Worm (Caenorhabditis elegans) whole organism, L1 larva: ENCODE results near the gene ttll-15.
A peak's percentile ranks its signal among the peaks of the same experiment; 100 is the strongest.

Experiments used
- C16A3.4 ChIP-seq: fragments of 150-350 bp; optimal IDR thresholded peaks from 2 replicates; lab custom pipeline; 2014; ENCODE audit warnings: missing biosample characterization, missing genetic modification characterization
- C34B4.2 ChIP-seq: sonication (generic microtip); optimal IDR thresholded peaks from 2 replicates; lab custom pipeline; 2017; ENCODE audit warnings: mild to moderate bottlenecking, missing genetic modification characterization, missing compliant biosample characterization
- F16B12.6 ChIP-seq: fragments of 150-350 bp; optimal IDR thresholded peaks from 2 replicates; lab custom pipeline; 2014; ENCODE audit warnings: missing biosample characterization, missing genetic modification characterization
- Y116A8C.19 ChIP-seq: sonication (generic microtip); optimal IDR thresholded peaks from 2 replicates; lab custom pipeline; 2016; ENCODE audit warnings: missing compliant biosample characterization, missing genetic modification characterization, borderline replicate concordance
- blmp-1 ChIP-seq: fragments of 150-350 bp; optimal IDR thresholded peaks from 2 replicates; lab custom pipeline; 2014; ENCODE audit warnings: missing biosample characterization, missing genetic modification characterization
- ces-1 ChIP-seq: fragments of 150-350 bp; optimal IDR thresholded peaks from 2 replicates; lab custom pipeline; 2014; ENCODE audit warnings: missing biosample characterization, missing genetic modification reagents, missing genetic modification characterization
- dsc-1 ChIP-seq: sonication (generic microtip); optimal IDR thresholded peaks from 2 replicates; lab custom pipeline; 2016; ENCODE audit warnings: mild to moderate bottlenecking, missing genetic modification characterization, missing compliant biosample characterization
- egl-27 ChIP-seq, 2 experiments: fragments of 150-350 bp in 1 of 2; sonication (generic microtip); optimal IDR thresholded peaks; 3 replicates each; lab custom pipeline; 2017 to 2018; ENCODE audit warnings: missing biosample characterization in 2 of 2, missing genetic modification characterization in 2 of 2, missing genetic modification reagents in 2 of 2
- ets-5 ChIP-seq: fragments of 200-800 bp; sonication (Bioruptor generic); IDR thresholded peaks from 2 replicates; pipeline ENCODE4 v1.3.6; 2022; ENCODE audit warnings: missing genetic modification characterization, missing compliant biosample characterization
- fkh-4 ChIP-seq: sonication (generic microtip); optimal IDR thresholded peaks from 2 replicates; lab custom pipeline; 2016; ENCODE audit warnings: missing compliant biosample characterization, missing genetic modification characterization, borderline replicate concordance
- fkh-8 ChIP-seq: sonication (generic microtip); optimal IDR thresholded peaks from 2 replicates; lab custom pipeline; 2016; ENCODE audit warnings: mild to moderate bottlenecking, missing genetic modification characterization, missing compliant biosample characterization
- hlh-17 ChIP-seq: fragments of 200-800 bp; sonication (Bioruptor generic); optimal IDR thresholded peaks from 2 replicates; lab custom pipeline; 2018; ENCODE audit warnings: missing genetic modification characterization, mild to moderate bottlenecking, missing compliant biosample characterization, moderate library complexity, borderline replicate concordance
- hlh-4 ChIP-seq: sonication (generic microtip); optimal IDR thresholded peaks from 2 replicates; lab custom pipeline; 2016; ENCODE audit warnings: mild to moderate bottlenecking, missing genetic modification characterization, missing compliant biosample characterization
- hpl-2 ChIP-seq: fragments of 150-350 bp; optimal IDR thresholded peaks from 2 replicates; lab custom pipeline; 2014; ENCODE audit warnings: missing biosample characterization, missing genetic modification reagents, missing genetic modification characterization
- irx-1 ChIP-seq: sonication (generic microtip); optimal IDR thresholded peaks from 2 replicates; lab custom pipeline; 2016; ENCODE audit warnings: missing genetic modification characterization, missing compliant biosample characterization
- jun-1 ChIP-seq: fragments of 150-350 bp; optimal IDR thresholded peaks from 2 replicates; lab custom pipeline; 2014; ENCODE audit warnings: missing biosample characterization, missing genetic modification reagents, missing genetic modification characterization
- lin-13 ChIP-seq: fragments of 150-350 bp; optimal IDR thresholded peaks from 2 replicates; lab custom pipeline; 2014; ENCODE audit warnings: missing biosample characterization, missing genetic modification reagents, missing genetic modification characterization
- lin-14 ChIP-seq: fragments of 200-800 bp; sonication (Bioruptor generic); optimal IDR thresholded peaks from 2 replicates; lab custom pipeline; 2018; ENCODE audit warnings: mild to moderate bottlenecking, missing genetic modification characterization, moderate library complexity, missing compliant biosample characterization
- lin-15B ChIP-seq: fragments of 150-350 bp; sonication (generic microtip); optimal IDR thresholded peaks from 3 replicates; lab custom pipeline; 2014; ENCODE audit warnings: missing biosample characterization, missing genetic modification characterization
- lin-35 ChIP-seq, 2 experiments: fragments of 150-350 bp; optimal IDR thresholded peaks; 2 replicates each; lab custom pipeline; 2014; ENCODE audit warnings: missing biosample characterization in 2 of 2, missing genetic modification characterization in 2 of 2, missing genetic modification reagents in 2 of 2
- lin-39 ChIP-seq: fragments of 150-350 bp; optimal IDR thresholded peaks from 2 replicates; lab custom pipeline; 2014; ENCODE audit warnings: missing biosample characterization, missing genetic modification reagents, missing genetic modification characterization
- lsy-2 ChIP-seq, 2 experiments: fragments of 150-350 bp; optimal IDR thresholded peaks; 2 replicates each; lab custom pipeline; 2014; ENCODE audit warnings: missing biosample characterization in 2 of 2, missing genetic modification characterization in 2 of 2
- mab-9 ChIP-seq: fragments of 200-800 bp; sonication (Bioruptor generic); IDR thresholded peaks from 2 replicates; pipeline ENCODE4 v1.3.6; 2022; ENCODE audit warnings: missing genetic modification reagents, missing genetic modification characterization, missing compliant biosample characterization
- mep-1 ChIP-seq: fragments of 150-350 bp; optimal IDR thresholded peaks from 2 replicates; lab custom pipeline; 2014; ENCODE audit warnings: missing biosample characterization, missing genetic modification characterization
- nhr-11 ChIP-seq: fragments of 150-350 bp; optimal IDR thresholded peaks from 2 replicates; lab custom pipeline; 2014; ENCODE audit warnings: missing biosample characterization, missing genetic modification characterization
- nhr-20 ChIP-seq: sonication (generic microtip); optimal IDR thresholded peaks from 2 replicates; lab custom pipeline; 2016; ENCODE audit warnings: mild to moderate bottlenecking, missing genetic modification characterization, missing compliant biosample characterization
- nhr-28 ChIP-seq: fragments of 150-350 bp; optimal IDR thresholded peaks from 2 replicates; lab custom pipeline; 2014; ENCODE audit warnings: missing biosample characterization, missing genetic modification characterization
- nhr-47 ChIP-seq: sonication (generic microtip); optimal IDR thresholded peaks from 2 replicates; lab custom pipeline; 2016; ENCODE audit warnings: mild to moderate bottlenecking, missing genetic modification characterization, moderate library complexity, missing compliant biosample characterization
- nhr-76 ChIP-seq: sonication (generic microtip); optimal IDR thresholded peaks from 2 replicates; lab custom pipeline; 2017; ENCODE audit warnings: missing biosample characterization, missing genetic modification characterization
- nhr-84 ChIP-seq: sonication (generic microtip); optimal IDR thresholded peaks from 2 replicates; lab custom pipeline; 2017; ENCODE audit warnings: missing biosample characterization, missing genetic modification characterization
- nhr-85 ChIP-seq: sonication (generic microtip); peaks from one replicate; lab custom pipeline; 2016; ENCODE audit warnings: missing genetic modification characterization, inconsistent platforms, missing compliant biosample characterization
- pag-3 ChIP-seq: sonication (generic microtip); optimal IDR thresholded peaks from 2 replicates; lab custom pipeline; 2017; ENCODE audit warnings: missing genetic modification characterization, mild to moderate bottlenecking, missing compliant biosample characterization, antibody characterized with exemption, borderline replicate concordance; ENCODE audit not compliant: insufficient read depth
- pax-3 ChIP-seq: fragments of 200-800 bp; sonication (Bioruptor generic); optimal IDR thresholded peaks from 2 replicates; lab custom pipeline; 2018; ENCODE audit warnings: mild to moderate bottlenecking, missing genetic modification characterization, moderate library complexity, missing compliant biosample characterization
- pqm-1 ChIP-seq: sonication (generic microtip); optimal IDR thresholded peaks from 3 replicates; lab custom pipeline; 2017; ENCODE audit warnings: missing biosample characterization, missing genetic modification characterization
- rnt-1 ChIP-seq: sonication (generic microtip); optimal IDR thresholded peaks from 2 replicates; lab custom pipeline; 2016; ENCODE audit warnings: mild to moderate bottlenecking, missing genetic modification characterization, moderate library complexity, missing compliant biosample characterization
- snpc-4 ChIP-seq: fragments of 150-350 bp; optimal IDR thresholded peaks from 2 replicates; lab custom pipeline; 2014; ENCODE audit warnings: missing biosample characterization, missing genetic modification characterization
- snu-23 ChIP-seq: sonication (generic microtip); optimal IDR thresholded peaks from 2 replicates; lab custom pipeline; 2016; ENCODE audit warnings: missing genetic modification characterization, missing compliant biosample characterization
- sptf-1 ChIP-seq: fragments of 150-350 bp; optimal IDR thresholded peaks from 2 replicates; lab custom pipeline; 2014; ENCODE audit warnings: missing biosample characterization, missing genetic modification characterization
- sup-37 ChIP-seq: fragments of 200-800 bp; sonication (Bioruptor generic); optimal IDR thresholded peaks from 2 replicates; lab custom pipeline; 2018; ENCODE audit warnings: mild to moderate bottlenecking, missing genetic modification characterization, missing compliant biosample characterization
- tbx-2 ChIP-seq: sonication (generic microtip); optimal IDR thresholded peaks from 2 replicates; lab custom pipeline; 2016; ENCODE audit warnings: missing genetic modification characterization, missing compliant biosample characterization
- unc-130 ChIP-seq: fragments of 150-350 bp; optimal IDR thresholded peaks from 2 replicates; lab custom pipeline; 2017; ENCODE audit warnings: missing biosample characterization, missing genetic modification characterization, inconsistent platforms
- unc-30 ChIP-seq: sonication (generic microtip); optimal IDR thresholded peaks from 2 replicates; lab custom pipeline; 2017; ENCODE audit warnings: missing biosample characterization, missing genetic modification characterization
- unc-62 ChIP-seq: fragments of 150-350 bp; optimal IDR thresholded peaks from 2 replicates; lab custom pipeline; 2014; ENCODE audit warnings: missing biosample characterization, missing genetic modification reagents, missing genetic modification characterization
- unc-98 ChIP-seq: fragments of 200-800 bp; sonication (Bioruptor generic); IDR thresholded peaks from 2 replicates; pipeline ENCODE4 v1.3.6; 2022; ENCODE audit warnings: missing genetic modification characterization, missing compliant biosample characterization
- vab-15 ChIP-seq: sonication (generic microtip); optimal IDR thresholded peaks from 2 replicates; lab custom pipeline; 2017; ENCODE audit warnings: missing genotype, mild to moderate bottlenecking, missing genetic modification characterization, missing compliant biosample characterization
- ztf-11 ChIP-seq, 2 experiments: sonication (generic microtip); optimal IDR thresholded peaks; 2 replicates each; lab custom pipeline; 2016 to 2017; ENCODE audit warnings: missing genetic modification characterization in 2 of 2, missing biosample characterization in 1 of 2, missing compliant biosample characterization in 1 of 2
- ztf-4 ChIP-seq: fragments of 150-350 bp; optimal IDR thresholded peaks from 2 replicates; lab custom pipeline; 2014; ENCODE audit warnings: missing biosample characterization, missing genetic modification characterization

Gene ttll-15

ce11 chrV:10381726-10382125 is 23.4 kb downstream of the ttll-15 start, which contains the start of gene abu-1:
Gene abu-1 (minus strand): TSS chrV:10381826.
- TF ChIP-seq fkh-8 (tag; lab: Kevin White, UChicago) (no peak), nhr-85 (tag; lab: Kevin White, UChicago) (no peak), irx-1 (tag; lab: Kevin White, UChicago) (no peak), snu-23 (GFP tag; lab: Kevin White, UChicago) (no peak), nhr-28 (tag; lab: Kevin White, UChicago) (no peak), F16B12.6 (tag; lab: Kevin White, UChicago) (no peak), fkh-4 (no peak), nhr-76 (tag; lab: Kevin White, UChicago) (no peak), pag-3 (no peak), pqm-1 (tag; lab: Kevin White, UChicago) (no peak), lin-15B (tag; lab: Kevin White, UChicago) (no peak), Y116A8C.19 (no peak), jun-1 (tag; lab: Kevin White, UChicago) (no peak), ces-1 (GFP tag; lab: Kevin White, UChicago) (no peak), lsy-2 (tag; optimal IDR thresholded peaks at IDR 0.05; lab: Kevin White, UChicago) (no peak), egl-27 (tag; optimal IDR thresholded peaks at IDR 0.05; lab: Kevin White, UChicago) (no peak), tbx-2 (tag; lab: Kevin White, UChicago) (no peak), sptf-1 (no peak)

ce11 chrV:10382142-10382541 is 23.8 kb downstream of the ttll-15 start, which contains the start of gene pqn-2:
Gene pqn-2 (plus strand): TSS chrV:10382442.
- no peak for TF ChIP-seq snpc-4 (tag; lab: Kevin White, UChicago)
- TF ChIP-seq fkh-8 (tag; lab: Kevin White, UChicago): no peak
- TF ChIP-seq blmp-1 (tag; lab: Kevin White, UChicago): no peak
- TF ChIP-seq nhr-11 (tag; lab: Kevin White, UChicago): no peak

- TF ChIP-seq sup-37 (GFP tag; lab: Kevin White, UChicago) (no peak), nhr-47 (tag; lab: Kevin White, UChicago) (no peak), nhr-76 (tag; lab: Kevin White, UChicago) (no peak), vab-15 (tag; lab: Kevin White, UChicago) (no peak), irx-1 (tag; lab: Kevin White, UChicago) (no peak), unc-62 (GFP tag; lab: Kevin White, UChicago) (no peak), dsc-1 (no peak), lin-15B (tag; lab: Kevin White, UChicago) (no peak), nhr-20 (no peak), C16A3.4 (tag; lab: Kevin White, UChicago) (no peak), rnt-1 (tag; lab: Kevin White, UChicago) (no peak), lin-35 (GFP tag; optimal IDR thresholded peaks at IDR 0.05; lab: Kevin White, UChicago) (no peak), nhr-84 (tag; lab: Kevin White, UChicago) (no peak), mep-1 (tag; lab: Kevin White, UChicago) (no peak), lin-13 (GFP tag; lab: Kevin White, UChicago) (no peak), hlh-4 (tag; lab: Kevin White, UChicago) (no peak), hpl-2 (GFP tag; lab: Kevin White, UChicago) (no peak), pax-3 (tag; lab: Kevin White, UChicago) (no peak), mab-9 (GFP tag; lab: Robert Waterston, UW) (no peak), ztf-4 (tag; lab: Kevin White, UChicago) (no peak)
Observed at ce11 chrV:10383950-10384349, 25.6 kb downstream of the ttll-15 start, which contains the start of gene spe-10. Gene spe-10 (plus strand): TSS chrV:10384250.

ce11 chrV:10387412-10387811 is 29.1 kb downstream of the ttll-15 start:
- TF ChIP-seq lin-14: peak; percentile 57
- TF ChIP-seq pax-3 (tag; lab: Kevin White, UChicago): no peak
- TF ChIP-seq unc-30 (tag; lab: Kevin White, UChicago): no peak
- no peak for TF ChIP-seq nhr-11 (tag; lab: Kevin White, UChicago)
- TF ChIP-seq nhr-20: peak; percentile 35
- TF ChIP-seq unc-130: no peak
- TF ChIP-seq nhr-85 (tag; lab: Kevin White, UChicago): peak; percentile 86
- TF ChIP-seq ztf-11 (tag; optimal IDR thresholded peaks at IDR 0.05; lab: Kevin White, UChicago): no peak
- TF ChIP-seq snpc-4 (tag; lab: Kevin White, UChicago): no peak
- no peak for TF ChIP-seq mab-9 (GFP tag; lab: Robert Waterston, UW)
- TF ChIP-seq unc-62 (GFP tag; lab: Kevin White, UChicago): no peak
- TF ChIP-seq Y116A8C.19: no peak
- TF ChIP-seq pqm-1 (tag; lab: Kevin White, UChicago): no peak
- TF ChIP-seq ets-5: no peak
- no peak for TF ChIP-seq hlh-17
- no peak for TF ChIP-seq C34B4.2 (tag; lab: Kevin White, UChicago)
- TF ChIP-seq lin-39: no peak
- no peak for TF ChIP-seq unc-98
